Worm (Caenorhabditis elegans): Measurements from ENCODE around the gene lron-15.

The lron-15 gene

ce11 chrII:6562203-6562867 is 17.6 kb upstream of the lron-15 start (continued):
- TF ChIP-seq dmd-9 (GFP tag; IDR thresholded peaks at IDR 0.05) (no peak), ceh-32 (tag; optimal IDR thresholded peaks at IDR 0.05; ENCODE audit: poor library complexity) (no peak), lin-1 (GFP tag; IDR thresholded peaks at IDR 0.05) (no peak), nhr-41 (GFP tag; IDR thresholded peaks at IDR 0.05) (no peak), egl-43 (GFP tag; IDR thresholded peaks at IDR 0.05) (no peak), gei-8 (GFP tag; optimal IDR thresholded peaks at IDR 0.05) (no peak), F37D6.2 (tag; optimal IDR thresholded peaks at IDR 0.05) (no peak), mdt-29 (GFP tag; IDR thresholded peaks at IDR 0.05) (no peak), zfp-2 (tag; optimal IDR thresholded peaks at IDR 0.05) (no peak), mxl-3 (GFP tag; optimal IDR thresholded peaks at IDR 0.05) (peak; percentile 37), saeg-2 (GFP tag; IDR thresholded peaks at IDR 0.05) (no peak), fkh-10 (GFP tag; optimal IDR thresholded peaks at IDR 0.05) (no peak), F10B5.3 (tag; optimal IDR thresholded peaks at IDR 0.05) (no peak), mes-2 (tag; optimal IDR thresholded peaks at IDR 0.05; ENCODE audit: poor library complexity, severe bottlenecking) (no peak), nhr-237 (tag; optimal IDR thresholded peaks at IDR 0.05) (no peak), R02D3.7 (tag; optimal IDR thresholded peaks at IDR 0.05) (no peak), dmd-6 (GFP tag; IDR thresholded peaks at IDR 0.05) (no peak; the same call in 1 of the 2 replicates), ceh-44 (GFP tag; IDR thresholded peaks at IDR 0.05) (no peak), mxl-2 (GFP tag; conservative IDR thresholded peaks at IDR 0.05) (no peak), daf-19 (GFP tag; conservative IDR thresholded peaks at IDR 0.05) (no peak), snpc-1.2 (GFP tag; IDR thresholded peaks at IDR 0.05) (no peak), set-16 (GFP tag; IDR thresholded peaks at IDR 0.05) (no peak), T26A8.4 (GFP tag; IDR thresholded peaks at IDR 0.05) (no peak), hmg-1.1 (GFP tag; IDR thresholded peaks at IDR 0.05) (no peak), mep-1 (tag; optimal IDR thresholded peaks at IDR 0.05) (no peak), aly-2 (tag; optimal IDR thresholded peaks at IDR 0.05) (no peak), zip-11 (GFP tag; IDR thresholded peaks at IDR 0.05) (no peak), egl-27 (tag; optimal IDR thresholded peaks at IDR 0.05) (no peak), zag-1 (tag; optimal IDR thresholded peaks at IDR 0.05) (no peak), ama-1 (optimal IDR thresholded peaks at IDR 0.05) (peak; percentile 10), zip-2 (tag; optimal IDR thresholded peaks at IDR 0.05) (no peak), hlh-11 (tag; optimal IDR thresholded peaks at IDR 0.05) (peak; percentile 61), nhr-76 (tag; optimal IDR thresholded peaks at IDR 0.05) (no peak), ceh-28 (tag; optimal IDR thresholded peaks at IDR 0.05) (no peak), lim-7 (GFP tag; IDR thresholded peaks at IDR 0.05) (no peak), hif-1 (tag; optimal IDR thresholded peaks at IDR 0.05) (no peak), daf-16 (GFP tag; optimal IDR thresholded peaks at IDR 0.05) (peak in 1 of 2 experiments; percentile 62), daf-16 (tag; optimal IDR thresholded peaks at IDR 0.05) (peak; percentile 12), unc-62 (GFP tag; optimal IDR thresholded peaks at IDR 0.05 in 1 of 2) (peak in 1 of 2 experiments; percentile 92), unc-62 (tag; optimal IDR thresholded peaks at IDR 0.05) (no peak), php-3 (GFP tag; IDR thresholded peaks at IDR 0.05) (no peak), ceh-62 (tag; optimal IDR thresholded peaks at IDR 0.05) (no peak), snpc-4 (tag; optimal IDR thresholded peaks at IDR 0.05) (no peak), fos-1 (tag; optimal IDR thresholded peaks at IDR 0.05) (no peak), lir-3 (tag; optimal IDR thresholded peaks at IDR 0.05) (no peak), nhr-11 (tag; optimal IDR thresholded peaks at IDR 0.05) (no peak), dmd-8 (GFP tag; IDR thresholded peaks at IDR 0.05) (no peak), ztf-11 (tag; optimal IDR thresholded peaks at IDR 0.05) (no peak), hlh-30 (tag; optimal IDR thresholded peaks at IDR 0.05; ENCODE audit: insufficient read depth) (no peak), ctbp-1 (GFP tag; IDR thresholded peaks at IDR 0.05) (no peak), arid-1 (GFP tag; conservative IDR thresholded peaks at IDR 0.05) (no peak), ZK546.5 (tag; optimal IDR thresholded peaks at IDR 0.05) (no peak)
